Worm (Caenorhabditis elegans): ENCODE results near the gene D1086.5.
A peak's percentile ranks its signal among the peaks of the same experiment; 100 is the strongest.
"Not testable (repeated sequence)": the region's sequence is repeated elsewhere in the genome, so short reads cannot be mapped to it uniquely, and the experiment has no call there.

The D1086.5 gene

ce11 chrV:14069899-14070298 lies 20.3 kb downstream of the D1086.5 start:
- TF ChIP-seq med-1 (GFP tag; optimal IDR thresholded peaks at IDR 0.05; ENCODE audit: insufficient read depth) (no peak), ztf-23 (GFP tag; IDR thresholded peaks at IDR 0.05) (no peak), klf-2 (GFP tag; conservative IDR thresholded peaks at IDR 0.05) (no peak), T22C8.4 (GFP tag; IDR thresholded peaks at IDR 0.05) (no peak), ztf-29 (GFP tag; IDR thresholded peaks at IDR 0.05) (no peak), tab-1 (GFP tag; IDR thresholded peaks at IDR 0.05) (no peak), flt-1 (GFP tag; IDR thresholded peaks at IDR 0.05) (no peak), ref-1 (GFP tag; conservative IDR thresholded peaks at IDR 0.05) (no peak), cog-1 (tag; optimal IDR thresholded peaks at IDR 0.05) (no peak)

DNA sequence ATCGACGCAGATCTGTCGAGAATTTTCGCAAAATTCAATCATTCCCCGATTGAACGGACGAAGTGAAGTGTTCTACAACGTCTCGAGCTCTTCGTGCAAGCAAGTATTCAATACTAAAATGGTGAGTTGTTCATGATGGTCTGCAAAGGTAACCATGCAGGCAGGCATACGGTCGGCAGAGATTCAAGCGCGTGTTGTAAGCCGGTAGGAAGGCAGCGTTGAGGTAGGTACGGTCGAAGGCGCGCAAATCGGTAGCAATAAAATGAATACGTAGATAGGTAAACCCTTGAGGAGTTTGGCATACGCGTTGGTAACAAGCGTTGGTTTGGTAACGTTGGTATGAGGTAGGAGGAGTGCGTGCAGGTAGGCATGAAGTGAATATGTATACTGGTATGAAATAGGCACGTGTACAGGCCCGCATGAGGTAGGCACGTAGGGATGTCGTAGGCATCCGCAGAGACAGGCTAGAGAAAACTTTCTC lies 22.3 kb downstream of the D1086.5 start, which contains the start of gene D1086.17:
TSS of gene D1086.17 (plus strand) at position 51 of the 481 bp plus-strand sequence.
- TF ChIP-seq ztf-29 (GFP tag; IDR thresholded peaks at IDR 0.05) (no peak), cog-1 (tag; optimal IDR thresholded peaks at IDR 0.05) (no peak), klf-2 (GFP tag; conservative IDR thresholded peaks at IDR 0.05) (no peak)

- TF ChIP-seq ref-1 (GFP tag; conservative IDR thresholded peaks at IDR 0.05): no peak
- no peak for TF ChIP-seq flt-1 (GFP tag; IDR thresholded peaks at IDR 0.05)
- TF ChIP-seq klf-2 (GFP tag; conservative IDR thresholded peaks at IDR 0.05): no peak
- no peak for TF ChIP-seq ztf-29 (GFP tag; IDR thresholded peaks at IDR 0.05)
- TF ChIP-seq cog-1 (tag; optimal IDR thresholded peaks at IDR 0.05): no peak
- no peak for TF ChIP-seq T22C8.4 (GFP tag; IDR thresholded peaks at IDR 0.05)
- no peak for TF ChIP-seq ztf-23 (GFP tag; IDR thresholded peaks at IDR 0.05)
- no peak for TF ChIP-seq tab-1 (GFP tag; IDR thresholded peaks at IDR 0.05)
- TF ChIP-seq med-1 (GFP tag; optimal IDR thresholded peaks at IDR 0.05; ENCODE audit: insufficient read depth): no peak
These were observed 25.7 kb downstream of the D1086.5 start, which contains the start of gene D1086.21 for ce11 chrV:14064422-14064821. Gene D1086.21 (plus strand): TSS chrV:14064722.

DNA sequence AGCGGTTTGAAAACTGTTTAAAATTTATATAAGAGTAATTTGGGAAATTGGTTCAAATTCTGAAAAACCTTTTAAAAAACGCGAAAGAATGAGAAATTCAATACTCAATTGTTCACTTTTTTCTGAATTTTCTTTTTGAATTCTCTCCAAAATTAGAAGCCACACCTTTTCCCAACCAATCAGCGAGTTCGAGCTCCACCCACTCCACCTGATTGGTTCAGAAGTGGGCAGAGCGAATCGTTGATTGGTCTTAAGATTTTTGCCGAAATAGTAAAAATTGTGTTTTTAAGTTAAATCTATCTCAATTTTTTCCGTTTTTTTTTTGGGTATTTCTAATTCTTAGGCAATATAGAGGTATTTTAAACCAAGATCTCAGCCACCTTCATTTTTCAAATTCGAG lies 26.2 kb downstream of the D1086.5 start:
- TF ChIP-seq tab-1 (GFP tag; IDR thresholded peaks at IDR 0.05) (no peak), med-1 (GFP tag; optimal IDR thresholded peaks at IDR 0.05; ENCODE audit: insufficient read depth) (no peak), cog-1 (tag; optimal IDR thresholded peaks at IDR 0.05) (no peak), ztf-23 (GFP tag; IDR thresholded peaks at IDR 0.05) (no peak), ref-1 (GFP tag; conservative IDR thresholded peaks at IDR 0.05) (no peak), ztf-29 (GFP tag; IDR thresholded peaks at IDR 0.05) (no peak), klf-2 (GFP tag; conservative IDR thresholded peaks at IDR 0.05) (no peak), flt-1 (GFP tag; IDR thresholded peaks at IDR 0.05) (no peak), T22C8.4 (GFP tag; IDR thresholded peaks at IDR 0.05) (no peak)

DNA sequence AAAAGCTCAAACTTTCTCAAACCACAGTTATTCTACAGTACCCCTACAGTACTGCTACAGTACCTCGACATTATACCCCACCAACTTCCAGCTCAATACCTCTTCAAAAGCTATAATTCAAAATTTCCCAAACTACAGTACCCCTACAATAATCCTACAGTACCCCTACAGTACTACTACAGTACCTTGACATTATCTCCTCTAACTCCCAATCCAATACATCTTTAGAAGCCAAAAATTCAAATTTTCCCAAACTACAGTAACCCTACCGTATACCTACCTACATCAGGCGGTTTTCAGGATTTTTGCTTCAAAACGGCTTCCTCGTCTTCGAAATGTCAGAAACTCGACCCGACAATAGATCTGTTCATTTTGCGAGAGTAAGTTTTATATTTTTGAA lies 32.6 kb downstream of the D1086.5 start, which contains the start of gene F58D12.3:
TSS of gene F58D12.3 (plus strand) at position 301 of the 400 bp plus-strand sequence.
- TF ChIP-seq flt-1 (GFP tag; IDR thresholded peaks at IDR 0.05): no peak

DNA sequence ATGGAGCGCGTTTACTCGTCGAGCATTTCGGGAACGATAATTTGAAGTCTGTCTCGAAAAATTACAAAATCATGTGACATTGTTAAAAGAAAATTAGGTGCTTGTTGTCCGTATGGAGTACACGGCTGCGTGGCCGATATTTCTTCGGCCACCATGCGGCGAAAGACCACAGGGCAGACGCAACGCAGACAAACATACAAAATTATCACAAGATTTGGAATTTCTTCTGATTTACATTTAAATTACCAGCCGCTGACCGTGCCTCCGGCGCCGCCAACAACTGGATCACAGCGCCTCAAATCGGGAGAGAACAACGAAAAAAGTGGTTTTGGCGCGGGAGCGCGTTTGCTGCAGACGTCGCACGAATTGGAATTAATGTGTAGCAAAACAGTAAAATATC lies 35.1 kb downstream of the D1086.5 start:
- TF ChIP-seq cog-1 (tag; optimal IDR thresholded peaks at IDR 0.05) (peak; percentile 74), T22C8.4 (GFP tag; IDR thresholded peaks at IDR 0.05) (peak; percentile 67), ztf-23 (GFP tag; IDR thresholded peaks at IDR 0.05) (peak; percentile 82), klf-2 (GFP tag; conservative IDR thresholded peaks at IDR 0.05) (peak; percentile 63; the same call in 1 of the 2 replicates), flt-1 (GFP tag; IDR thresholded peaks at IDR 0.05) (peak; percentile 73; the same call in 1 of the 2 replicates), ztf-29 (GFP tag; IDR thresholded peaks at IDR 0.05) (peak; percentile 59; the same call in 1 of the 2 replicates)

DNA sequence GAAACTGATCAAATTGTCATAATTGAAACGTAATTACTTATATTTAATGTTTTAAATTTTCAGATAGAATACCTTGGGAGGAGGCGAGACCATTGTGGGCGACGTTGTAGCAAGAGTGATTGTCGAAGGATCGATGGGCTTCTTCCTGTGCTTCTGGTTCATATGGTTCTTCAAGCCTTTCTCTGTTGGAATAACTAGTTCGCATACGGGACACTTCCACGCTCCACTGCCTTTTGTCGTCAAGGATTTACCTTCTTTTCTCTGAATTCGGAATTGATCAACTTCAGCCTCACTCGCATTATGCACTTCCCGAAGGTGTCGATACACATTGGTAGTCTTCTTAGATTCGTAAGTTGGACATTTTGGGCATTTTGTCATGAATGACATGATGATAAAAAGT lies 40.9 kb downstream of the D1086.5 start, which contains the start of gene F58D12.1:
TSS of gene F58D12.1 (plus strand) at position 301 of the 400 bp plus-strand sequence.
- not testable (repeated sequence) for TF ChIP-seq ztf-29 (GFP tag; IDR thresholded peaks at IDR 0.05); ref-1 (GFP tag; conservative IDR thresholded peaks at IDR 0.05); med-1 (GFP tag; optimal IDR thresholded peaks at IDR 0.05; ENCODE audit: insufficient read depth)

Data from whole organism, midembryonic.